Worm (Caenorhabditis elegans) whole organism, late embryonic: Measurements from ENCODE around the gene mdt-1.2.

Experiments used
- C08G9.2 ChIP-seq: sonication (generic microtip); optimal IDR thresholded peaks from 2 replicates; lab custom pipeline; 2016; ENCODE audit warnings: mild to moderate bottlenecking, missing genetic modification characterization, moderate library complexity, missing compliant biosample characterization
- K02D7.2 ChIP-seq: sonication (generic microtip); optimal IDR thresholded peaks from 2 replicates; lab custom pipeline; 2017; ENCODE audit warnings: mild to moderate bottlenecking, missing genetic modification characterization, missing compliant biosample characterization
- K09A11.1 ChIP-seq: sonication (generic microtip); optimal IDR thresholded peaks from 2 replicates; lab custom pipeline; 2017; ENCODE audit warnings: antibody characterized with exemption, mild to moderate bottlenecking, missing genetic modification characterization, missing compliant biosample characterization; ENCODE audit not compliant: insufficient read depth
- T23F11.4 ChIP-seq: fragments of 200-800 bp; sonication (Bioruptor generic); optimal IDR thresholded peaks from 2 replicates; lab custom pipeline; 2018; ENCODE audit warnings: mild to moderate bottlenecking, missing genetic modification characterization, missing compliant biosample characterization
- ceh-14 ChIP-seq: sonication (generic microtip); optimal IDR thresholded peaks from 2 replicates; lab custom pipeline; 2016; ENCODE audit warnings: missing genotype, missing genetic modification characterization, missing compliant biosample characterization
- ceh-18 ChIP-seq: sonication (generic microtip); optimal IDR thresholded peaks from 2 replicates; lab custom pipeline; 2016; ENCODE audit warnings: missing genetic modification characterization, missing compliant biosample characterization
- ceh-19 ChIP-seq: fragments of 200-800 bp; sonication (Bioruptor generic); optimal IDR thresholded peaks from 2 replicates; lab custom pipeline; 2018; ENCODE audit warnings: mild to moderate bottlenecking, missing genetic modification characterization, missing compliant biosample characterization
- ceh-30 ChIP-seq: fragments of 150-350 bp; optimal IDR thresholded peaks from 2 replicates; lab custom pipeline; 2014; ENCODE audit warnings: missing biosample characterization, missing genetic modification characterization
- ceh-34 ChIP-seq: sonication (generic microtip); optimal IDR thresholded peaks from 2 replicates; lab custom pipeline; 2016; ENCODE audit warnings: mild to moderate bottlenecking, missing genetic modification characterization, missing compliant biosample characterization
- ceh-48 ChIP-seq: sonication (generic microtip); optimal IDR thresholded peaks from 2 replicates; lab custom pipeline; 2016; ENCODE audit warnings: missing genetic modification characterization, inconsistent platforms, missing compliant biosample characterization
- ceh-6 ChIP-seq: fragments of 200-800 bp; sonication (Bioruptor generic); optimal IDR thresholded peaks from 2 replicates; lab custom pipeline; 2018; ENCODE audit warnings: mild to moderate bottlenecking, missing genetic modification characterization, missing compliant biosample characterization
- che-1 ChIP-seq: sonication (generic microtip); optimal IDR thresholded peaks from 2 replicates; lab custom pipeline; 2016; ENCODE audit warnings: mild to moderate bottlenecking, missing genetic modification characterization, missing compliant biosample characterization
- dmd-4 ChIP-seq: sonication (generic microtip); optimal IDR thresholded peaks from 2 replicates; lab custom pipeline; 2016; ENCODE audit warnings: borderline replicate concordance, missing genetic modification characterization, missing compliant biosample characterization
- dve-1 ChIP-seq: sonication (generic microtip); optimal IDR thresholded peaks from 2 replicates; lab custom pipeline; 2017; ENCODE audit warnings: antibody characterized with exemption, mild to moderate bottlenecking, missing genetic modification characterization, missing compliant biosample characterization
- elt-4 ChIP-seq: sonication (generic microtip); optimal IDR thresholded peaks from 2 replicates; lab custom pipeline; 2016; ENCODE audit warnings: missing genetic modification characterization, missing compliant biosample characterization
- ets-4 ChIP-seq: sonication (generic microtip); optimal IDR thresholded peaks from 2 replicates; lab custom pipeline; 2016; ENCODE audit warnings: missing genetic modification characterization, missing compliant biosample characterization
- eyg-1 ChIP-seq: sonication (generic microtip); optimal IDR thresholded peaks from 2 replicates; lab custom pipeline; 2016; ENCODE audit warnings: missing genotype, missing genetic modification characterization, missing compliant biosample characterization
- fkh-10 ChIP-seq: fragments of 150-350 bp; optimal IDR thresholded peaks from 2 replicates; lab custom pipeline; 2014; ENCODE audit warnings: missing biosample characterization, missing genetic modification reagents, missing genetic modification characterization
- fkh-6 ChIP-seq: sonication (generic microtip); optimal IDR thresholded peaks from 2 replicates; lab custom pipeline; 2016; ENCODE audit warnings: missing genetic modification characterization, missing compliant biosample characterization
- hlh-13 ChIP-seq: fragments of 200-800 bp; sonication (Bioruptor generic); optimal IDR thresholded peaks from 2 replicates; lab custom pipeline; 2018; ENCODE audit warnings: mild to moderate bottlenecking, missing genetic modification characterization, missing compliant biosample characterization
- hlh-15 ChIP-seq: sonication (generic microtip); optimal IDR thresholded peaks from 2 replicates; lab custom pipeline; 2016; ENCODE audit warnings: missing genetic modification characterization, missing compliant biosample characterization
- hlh-30 ChIP-seq: sonication (generic microtip); optimal IDR thresholded peaks from 2 replicates; lab custom pipeline; 2017; ENCODE audit warnings: antibody characterized with exemption, missing genetic modification characterization, missing compliant biosample characterization; ENCODE audit not compliant: insufficient read depth
- hlh-8 ChIP-seq: sonication (generic microtip); optimal IDR thresholded peaks from 2 replicates; lab custom pipeline; 2016; ENCODE audit warnings: missing genotype, missing genetic modification characterization, missing compliant biosample characterization
- madf-2 ChIP-seq: sonication (generic microtip); optimal IDR thresholded peaks from 2 replicates; lab custom pipeline; 2017; ENCODE audit warnings: missing genetic modification characterization, missing compliant biosample characterization
- mec-3 ChIP-seq: sonication (generic microtip); optimal IDR thresholded peaks from 2 replicates; lab custom pipeline; 2016; ENCODE audit warnings: borderline replicate concordance, missing genetic modification characterization, missing compliant biosample characterization
- nfya-1 ChIP-seq: sonication (generic microtip); optimal IDR thresholded peaks from 2 replicates; lab custom pipeline; 2017; ENCODE audit warnings: missing genetic modification characterization, mild to moderate bottlenecking, missing compliant biosample characterization, antibody characterized with exemption, moderate library complexity
- nhr-11 ChIP-seq: fragments of 150-350 bp; optimal IDR thresholded peaks from 2 replicates; lab custom pipeline; 2014; ENCODE audit warnings: missing biosample characterization, missing genetic modification characterization
- npax-4 ChIP-seq: sonication (generic microtip); optimal IDR thresholded peaks from 2 replicates; lab custom pipeline; 2016; ENCODE audit warnings: missing genetic modification characterization, missing compliant biosample characterization
- pax-1 ChIP-seq: fragments of 150-350 bp; optimal IDR thresholded peaks from 2 replicates; lab custom pipeline; 2014; ENCODE audit warnings: missing biosample characterization, missing genetic modification characterization
- pros-1 ChIP-seq: fragments of 150-350 bp; optimal IDR thresholded peaks from 2 replicates; lab custom pipeline; 2014; ENCODE audit warnings: missing biosample characterization, missing genetic modification reagents, missing genetic modification characterization
- rnt-1 ChIP-seq: sonication (generic microtip); optimal IDR thresholded peaks from 2 replicates; lab custom pipeline; 2016; ENCODE audit warnings: missing genetic modification characterization, missing compliant biosample characterization
- sox-2 ChIP-seq: fragments of 200-800 bp; sonication (Bioruptor generic); IDR thresholded peaks from 2 replicates; pipeline ENCODE4 v1.3.6; 2022; ENCODE audit warnings: missing genetic modification reagents, missing genetic modification characterization, missing compliant biosample characterization
- sox-4 ChIP-seq: sonication (generic microtip); optimal IDR thresholded peaks from 2 replicates; lab custom pipeline; 2017; ENCODE audit warnings: mild to moderate bottlenecking, missing genetic modification characterization, inconsistent platforms, missing compliant biosample characterization
- tbx-7 ChIP-seq: sonication (generic microtip); optimal IDR thresholded peaks from 2 replicates; lab custom pipeline; 2016; ENCODE audit warnings: missing genotype, missing genetic modification characterization, missing compliant biosample characterization
- ttx-3 ChIP-seq: sonication (generic microtip); optimal IDR thresholded peaks from 2 replicates; lab custom pipeline; 2016; ENCODE audit warnings: missing genetic modification reagents, missing genetic modification characterization, missing compliant biosample characterization
- unc-42 ChIP-seq: sonication (generic microtip); optimal IDR thresholded peaks from 2 replicates; lab custom pipeline; 2016; ENCODE audit warnings: missing genotype, missing genetic modification characterization, missing compliant biosample characterization
- zip-5 ChIP-seq: sonication (generic microtip); optimal IDR thresholded peaks from 2 replicates; lab custom pipeline; 2016; ENCODE audit warnings: missing genetic modification characterization, missing compliant biosample characterization
- ztf-16 ChIP-seq: sonication (generic microtip); optimal IDR thresholded peaks from 2 replicates; lab custom pipeline; 2017; ENCODE audit warnings: missing genetic modification characterization, missing compliant biosample characterization

Gene mdt-1.2

ce11 chrX:17184363-17184762 is 33.0 kb downstream of the mdt-1.2 start (continued):
- peak; percentile 33 for TF ChIP-seq pros-1 (tag; lab: Kevin White, UChicago)
- peak; percentile 45 for TF ChIP-seq ets-4 (tag; lab: Kevin White, UChicago)
- TF ChIP-seq che-1 (tag; lab: Kevin White, UChicago) = no peak
- TF ChIP-seq fkh-10 (GFP tag; lab: Kevin White, UChicago) = no peak
- TF ChIP-seq unc-42 (tag; lab: Kevin White, UChicago) = peak; percentile 42

- TF ChIP-seq ceh-18 (tag; lab: Kevin White, UChicago) = no peak
- TF ChIP-seq ceh-34 (tag; lab: Kevin White, UChicago) = no peak
- TF ChIP-seq, all 69 proteins: peak for 0
These were observed 34.5 kb downstream of the mdt-1.2 start, which contains the start of gene sid-3 for ce11 chrX:17185696-17186430. TSS of gene sid-3 (plus strand) at chrX:17186380.

ce11 chrX:17195080-17195479 is 43.8 kb downstream of the mdt-1.2 start, which contains the start of gene B0302.5:
TSS of gene B0302.5 (minus strand) at chrX:17195137.
- TF ChIP-seq nhr-11 (tag; lab: Kevin White, UChicago) = no peak
- no peak for TF ChIP-seq ceh-30 (tag; lab: Kevin White, UChicago)
- no peak for TF ChIP-seq dmd-4
- TF ChIP-seq npax-4 = no peak
- TF ChIP-seq fkh-6 (tag; lab: Kevin White, UChicago) = no peak
- no peak for TF ChIP-seq hlh-8 (tag; lab: Kevin White, UChicago)
- TF ChIP-seq eyg-1 (tag; lab: Kevin White, UChicago) = no peak
- TF ChIP-seq rnt-1 (tag; lab: Kevin White, UChicago) = no peak
- TF ChIP-seq nfya-1 (tag; lab: Kevin White, UChicago) = no peak
- TF ChIP-seq T23F11.4 = no peak
- TF ChIP-seq ceh-34 (tag; lab: Kevin White, UChicago) = no peak
- no peak for TF ChIP-seq dve-1 (tag; lab: Kevin White, UChicago)
- TF ChIP-seq hlh-13 (GFP tag; lab: Kevin White, UChicago) = no peak
- TF ChIP-seq pax-1 (tag; lab: Kevin White, UChicago) = no peak
- no peak for TF ChIP-seq ceh-6 (GFP tag; lab: Kevin White, UChicago)
- no peak for TF ChIP-seq sox-2 (GFP tag; lab: Robert Waterston, UW)
- no peak for TF ChIP-seq tbx-7 (tag; lab: Kevin White, UChicago)
- TF ChIP-seq C08G9.2 = no peak

ce11 chrX:17197824-17198223 is 46.5 kb downstream of the mdt-1.2 start:
- no peak for TF ChIP-seq tbx-7 (tag; lab: Kevin White, UChicago)
- no peak for TF ChIP-seq npax-4
- TF ChIP-seq elt-4 (tag; lab: Kevin White, UChicago) = no peak
- no peak for TF ChIP-seq zip-5
- TF ChIP-seq ceh-48 (tag; lab: Kevin White, UChicago) = no peak
- no peak for TF ChIP-seq ets-4 (tag; lab: Kevin White, UChicago)
- TF ChIP-seq ttx-3 (tag; lab: Kevin White, UChicago) = no peak
- no peak for TF ChIP-seq K02D7.2 (tag; lab: Kevin White, UChicago)
- TF ChIP-seq hlh-13 (GFP tag; lab: Kevin White, UChicago) = no peak
- no peak for TF ChIP-seq mec-3 (tag; lab: Kevin White, UChicago)
- TF ChIP-seq ceh-19 (GFP tag; lab: Kevin White, UChicago) = no peak
- TF ChIP-seq ceh-30 (tag; lab: Kevin White, UChicago) = no peak

ce11 chrX:17203399-17203798 is 52.1 kb downstream of the mdt-1.2 start:
- no peak for TF ChIP-seq eyg-1 (tag; lab: Kevin White, UChicago)
- TF ChIP-seq mec-3 (tag; lab: Kevin White, UChicago) = no peak
- no peak for TF ChIP-seq ceh-30 (tag; lab: Kevin White, UChicago)
- no peak for TF ChIP-seq che-1 (tag; lab: Kevin White, UChicago)
- TF ChIP-seq K09A11.1 (tag; lab: Kevin White, UChicago) = no peak
- TF ChIP-seq sox-4 (tag; lab: Kevin White, UChicago) = no peak
- no peak for TF ChIP-seq ceh-14 (tag; lab: Kevin White, UChicago)
- TF ChIP-seq madf-2 (tag; lab: Kevin White, UChicago) = no peak
- no peak for TF ChIP-seq pros-1 (tag; lab: Kevin White, UChicago)
- TF ChIP-seq hlh-13 (GFP tag; lab: Kevin White, UChicago) = no peak
- no peak for TF ChIP-seq hlh-15 (tag; lab: Kevin White, UChicago)
- no peak for TF ChIP-seq ztf-16 (tag; lab: Kevin White, UChicago)
- no peak for TF ChIP-seq hlh-30
- TF ChIP-seq ceh-6 (GFP tag; lab: Kevin White, UChicago) = no peak
- TF ChIP-seq pax-1 (tag; lab: Kevin White, UChicago) = no peak
- no peak for TF ChIP-seq npax-4
